Worm (Caenorhabditis elegans): Measurements from ENCODE around the gene F53G2.3.

DNA sequence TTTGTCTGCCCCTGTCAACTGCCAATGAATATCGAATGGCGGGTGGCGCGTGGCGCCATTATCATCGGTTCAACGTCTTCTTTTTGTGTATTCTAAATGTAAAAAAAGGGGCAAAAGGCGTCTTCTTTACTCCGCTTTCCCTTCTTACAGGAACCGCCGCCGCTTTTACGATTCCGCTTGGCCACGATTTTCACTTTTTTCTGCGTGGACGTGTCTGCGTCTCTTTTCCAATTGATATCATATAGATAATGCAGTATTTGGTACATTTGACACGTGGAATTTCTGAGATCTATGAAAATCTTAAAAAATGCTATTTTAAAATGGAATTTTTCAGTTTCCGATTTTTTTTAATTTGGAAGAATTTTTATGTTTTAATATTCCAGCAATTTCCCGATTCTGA lies 44.6 kb upstream of the F53G2.3 start:
- no peak for TF ChIP-seq tab-1 (GFP tag; IDR thresholded peaks at IDR 0.05)
- no peak for TF ChIP-seq flt-1 (GFP tag; IDR thresholded peaks at IDR 0.05)
- no peak for TF ChIP-seq cog-1 (tag; optimal IDR thresholded peaks at IDR 0.05)
- TF ChIP-seq med-1 (GFP tag; optimal IDR thresholded peaks at IDR 0.05; ENCODE audit: insufficient read depth): no peak
- no peak for TF ChIP-seq T22C8.4 (GFP tag; IDR thresholded peaks at IDR 0.05)
- no peak for TF ChIP-seq ztf-29 (GFP tag; IDR thresholded peaks at IDR 0.05)
- TF ChIP-seq ref-1 (GFP tag; conservative IDR thresholded peaks at IDR 0.05): no peak
- no peak for TF ChIP-seq klf-2 (GFP tag; conservative IDR thresholded peaks at IDR 0.05)
- no peak for TF ChIP-seq ztf-23 (GFP tag; IDR thresholded peaks at IDR 0.05)

Data from whole organism, midembryonic.